Fruit fly (Drosophila melanogaster) ovary, adult (tissue): Measurements from ENCODE around the gene CG7120.

Source experiments
- CG17801 ChIP-seq: fragments of 200-800 bp; optimal IDR thresholded peaks from 2 replicates; lab custom pipeline; 2019; ENCODE audit warnings: missing biosample characterization, mild to moderate bottlenecking, missing genetic modification characterization, moderate library complexity; ENCODE audit not compliant: partially characterized antibody

Gene CG7120

dm6 chr3L:8395630-8396168 lies at the start of gene CG7120:
Gene CG7120 (plus strand): TSS chr3L:8396000.
- TF ChIP-seq CG17801, result no peak

dm6 chr3L:8346100-8346980 lies 49.5 kb upstream of the CG7120 start, which contains the start of the genes CG7182 and GAPcenA:
Gene CG7182 (minus strand): TSS chr3L:8346382.
Gene GAPcenA (plus strand): TSS chr3L:8346561.
- TF ChIP-seq CG17801, result peak; percentile 82

- TF ChIP-seq CG17801, result no peak
Observed at dm6 chr3L:8347346-8347745, 48.5 kb upstream of the CG7120 start.

- TF ChIP-seq CG17801, result no peak
Observed at dm6 chr3L:8356196-8356595, 39.6 kb upstream of the CG7120 start, which contains the start of gene Culd. Gene Culd (minus strand): TSS chr3L:8356296.

dm6 chr3L:8358138-8358537 lies 37.7 kb upstream of the CG7120 start:
- TF ChIP-seq CG17801, result peak; percentile 10

- no peak for TF ChIP-seq CG17801
Observed at dm6 chr3L:8358776-8359455, 36.9 kb upstream of the CG7120 start.

- no peak for TF ChIP-seq CG17801
Observed at dm6 chr3L:8360063-8360642, 35.6 kb upstream of the CG7120 start.

dm6 chr3L:8360643-8361110 lies 35.1 kb upstream of the CG7120 start, which contains the start of gene Idh:
Gene Idh (minus strand): TSS chr3L:8360906.
- TF ChIP-seq CG17801, result peak; percentile 81

dm6 chr3L:8363266-8363665 lies 32.5 kb upstream of the CG7120 start:
- TF ChIP-seq CG17801, result no peak

dm6 chr3L:8368694-8369344 lies 27.0 kb upstream of the CG7120 start:
- no peak for TF ChIP-seq CG17801

- no peak for TF ChIP-seq CG17801
Observed at dm6 chr3L:8369456-8369855, 26.3 kb upstream of the CG7120 start.

dm6 chr3L:8370922-8371321 lies 24.9 kb upstream of the CG7120 start:
- TF ChIP-seq CG17801, result no peak

- no peak for TF ChIP-seq CG17801
Observed at dm6 chr3L:8371538-8371937, 24.3 kb upstream of the CG7120 start.

- no peak for TF ChIP-seq CG17801
Observed at dm6 chr3L:8372035-8372434, 23.8 kb upstream of the CG7120 start, which contains the start of gene ImpE1. Gene ImpE1 (plus strand): TSS chr3L:8372405.

- TF ChIP-seq CG17801, result no peak
Observed at dm6 chr3L:8374107-8374506, 21.7 kb upstream of the CG7120 start.

- no peak for TF ChIP-seq CG17801
Observed at dm6 chr3L:8379161-8379560, 16.6 kb upstream of the CG7120 start.
